Worm (Caenorhabditis elegans) whole organism, L1 larva: ENCODE measurements around the gene B0454.8.

Experiments used
- C04F5.9 ChIP-seq: sonication (generic microtip); optimal IDR thresholded peaks from 2 replicates; lab custom pipeline; 2016; ENCODE audit warnings: missing genetic modification characterization, missing compliant biosample characterization
- C34B4.2 ChIP-seq: sonication (generic microtip); optimal IDR thresholded peaks from 2 replicates; lab custom pipeline; 2017; ENCODE audit warnings: mild to moderate bottlenecking, missing genetic modification characterization, missing compliant biosample characterization
- Y116A8C.19 ChIP-seq: sonication (generic microtip); optimal IDR thresholded peaks from 2 replicates; lab custom pipeline; 2016; ENCODE audit warnings: missing compliant biosample characterization, missing genetic modification characterization, borderline replicate concordance
- blmp-1 ChIP-seq: fragments of 150-350 bp; optimal IDR thresholded peaks from 2 replicates; lab custom pipeline; 2014; ENCODE audit warnings: missing biosample characterization, missing genetic modification characterization
- ceh-63 ChIP-seq: fragments of 200-800 bp; sonication (Bioruptor generic); optimal IDR thresholded peaks from 2 replicates; lab custom pipeline; 2018; ENCODE audit warnings: mild to moderate bottlenecking, missing genetic modification characterization, missing compliant biosample characterization
- ceh-82 ChIP-seq, 3 experiments: fragments of 150-350 bp in 1 of 3; sonication (generic microtip) in 2 of 3; optimal IDR thresholded peaks; 2 replicates each; lab custom pipeline; 2014 to 2017; ENCODE audit warnings: missing biosample characterization in 3 of 3, missing genetic modification characterization in 3 of 3
- dpl-1 ChIP-seq, 3 experiments: fragments of 150-350 bp in 2 of 3; sonication (generic microtip) in 1 of 3; optimal IDR thresholded peaks; 2 replicates each; lab custom pipeline; 2014 to 2017; ENCODE audit warnings: missing biosample characterization in 3 of 3, missing genetic modification characterization in 3 of 3, missing genetic modification reagents in 3 of 3
- dsc-1 ChIP-seq: sonication (generic microtip); optimal IDR thresholded peaks from 2 replicates; lab custom pipeline; 2016; ENCODE audit warnings: mild to moderate bottlenecking, missing genetic modification characterization, missing compliant biosample characterization
- efl-1 ChIP-seq, 4 experiments: fragments of 150-350 bp; optimal IDR thresholded peaks in 3 of 4; peaks in 1 of 4; 1 replicate in 1 of 4; 2 replicates in 3 of 4; lab custom pipeline; 2014; ENCODE audit warnings: missing biosample characterization in 2 of 4, missing genetic modification characterization in 2 of 4, missing genetic modification reagents in 2 of 4
- egl-13 ChIP-seq: sonication (generic microtip); optimal IDR thresholded peaks from 2 replicates; lab custom pipeline; 2016; ENCODE audit warnings: missing genotype, missing genetic modification reagents, missing genetic modification characterization, missing compliant biosample characterization
- elt-2 ChIP-seq: sonication (generic microtip); optimal IDR thresholded peaks from 2 replicates; lab custom pipeline; 2016; ENCODE audit warnings: missing genetic modification characterization, mild to moderate bottlenecking, inconsistent platforms, missing compliant biosample characterization, missing genetic modification reagents
- elt-3 ChIP-seq, 6 experiments: fragments of 150-350 bp in 1 of 6; sonication (generic microtip); optimal IDR thresholded peaks; 2 replicates each; lab custom pipeline; 2017 to 2018; ENCODE audit warnings: missing biosample characterization in 6 of 6, missing genetic modification characterization in 6 of 6, inconsistent platforms in 1 of 6
- grh-1 ChIP-seq: fragments of 200-800 bp; sonication (Bioruptor generic); IDR thresholded peaks from 2 replicates; pipeline ENCODE4 v1.3.6; 2022; ENCODE audit warnings: missing genetic modification reagents, missing genetic modification characterization, missing compliant biosample characterization
- hlh-17 ChIP-seq: fragments of 200-800 bp; sonication (Bioruptor generic); optimal IDR thresholded peaks from 2 replicates; lab custom pipeline; 2018; ENCODE audit warnings: missing genetic modification characterization, mild to moderate bottlenecking, missing compliant biosample characterization, moderate library complexity, borderline replicate concordance
- irx-1 ChIP-seq: sonication (generic microtip); optimal IDR thresholded peaks from 2 replicates; lab custom pipeline; 2016; ENCODE audit warnings: missing genetic modification characterization, missing compliant biosample characterization
- lin-13 ChIP-seq: fragments of 150-350 bp; optimal IDR thresholded peaks from 2 replicates; lab custom pipeline; 2014; ENCODE audit warnings: missing biosample characterization, missing genetic modification reagents, missing genetic modification characterization
- lin-14 ChIP-seq: fragments of 200-800 bp; sonication (Bioruptor generic); optimal IDR thresholded peaks from 2 replicates; lab custom pipeline; 2018; ENCODE audit warnings: mild to moderate bottlenecking, missing genetic modification characterization, moderate library complexity, missing compliant biosample characterization
- lin-15B ChIP-seq: fragments of 150-350 bp; sonication (generic microtip); optimal IDR thresholded peaks from 3 replicates; lab custom pipeline; 2014; ENCODE audit warnings: missing biosample characterization, missing genetic modification characterization
- lin-35 ChIP-seq, 2 experiments: fragments of 150-350 bp; optimal IDR thresholded peaks; 2 replicates each; lab custom pipeline; 2014; ENCODE audit warnings: missing biosample characterization in 2 of 2, missing genetic modification characterization in 2 of 2, missing genetic modification reagents in 2 of 2
- lin-39 ChIP-seq: fragments of 150-350 bp; optimal IDR thresholded peaks from 2 replicates; lab custom pipeline; 2014; ENCODE audit warnings: missing biosample characterization, missing genetic modification reagents, missing genetic modification characterization
- lir-3 ChIP-seq: sonication (generic microtip); optimal IDR thresholded peaks from 2 replicates; lab custom pipeline; 2016; ENCODE audit warnings: mild to moderate bottlenecking, missing genetic modification characterization, moderate library complexity, missing compliant biosample characterization; ENCODE audit not compliant: poor library complexity
- lsy-2 ChIP-seq, 2 experiments: fragments of 150-350 bp; optimal IDR thresholded peaks; 2 replicates each; lab custom pipeline; 2014; ENCODE audit warnings: missing biosample characterization in 2 of 2, missing genetic modification characterization in 2 of 2
- mab-9 ChIP-seq: fragments of 200-800 bp; sonication (Bioruptor generic); IDR thresholded peaks from 2 replicates; pipeline ENCODE4 v1.3.6; 2022; ENCODE audit warnings: missing genetic modification reagents, missing genetic modification characterization, missing compliant biosample characterization
- nhr-12 ChIP-seq: sonication (generic microtip); optimal IDR thresholded peaks from 2 replicates; lab custom pipeline; 2017; ENCODE audit warnings: missing biosample characterization, missing genetic modification characterization
- nhr-19 ChIP-seq: fragments of 200-800 bp; sonication (Bioruptor generic); conservative IDR thresholded peaks from 2 replicates; pipeline ENCODE4 v1.3.6; 2022; ENCODE audit warnings: missing genetic modification characterization, missing compliant biosample characterization
- nhr-20 ChIP-seq: sonication (generic microtip); optimal IDR thresholded peaks from 2 replicates; lab custom pipeline; 2016; ENCODE audit warnings: mild to moderate bottlenecking, missing genetic modification characterization, missing compliant biosample characterization
- nhr-47 ChIP-seq: sonication (generic microtip); optimal IDR thresholded peaks from 2 replicates; lab custom pipeline; 2016; ENCODE audit warnings: mild to moderate bottlenecking, missing genetic modification characterization, moderate library complexity, missing compliant biosample characterization
- nhr-71 ChIP-seq: sonication (generic microtip); optimal IDR thresholded peaks from 2 replicates; lab custom pipeline; 2016; ENCODE audit warnings: mild to moderate bottlenecking, missing genetic modification characterization, moderate library complexity, missing compliant biosample characterization
- nhr-77 ChIP-seq: fragments of 150-350 bp; optimal IDR thresholded peaks from 2 replicates; lab custom pipeline; 2014; ENCODE audit warnings: missing biosample characterization, missing genetic modification characterization
- nhr-85 ChIP-seq: sonication (generic microtip); peaks from one replicate; lab custom pipeline; 2016; ENCODE audit warnings: missing genetic modification characterization, inconsistent platforms, missing compliant biosample characterization
- nhr-90 ChIP-seq: sonication (generic microtip); optimal IDR thresholded peaks from 2 replicates; lab custom pipeline; 2016; ENCODE audit warnings: mild to moderate bottlenecking, missing genetic modification characterization, missing compliant biosample characterization; ENCODE audit not compliant: poor library complexity
- pag-3 ChIP-seq: sonication (generic microtip); optimal IDR thresholded peaks from 2 replicates; lab custom pipeline; 2017; ENCODE audit warnings: missing genetic modification characterization, mild to moderate bottlenecking, missing compliant biosample characterization, antibody characterized with exemption, borderline replicate concordance; ENCODE audit not compliant: insufficient read depth
- pqm-1 ChIP-seq: sonication (generic microtip); optimal IDR thresholded peaks from 3 replicates; lab custom pipeline; 2017; ENCODE audit warnings: missing biosample characterization, missing genetic modification characterization
- rnt-1 ChIP-seq: sonication (generic microtip); optimal IDR thresholded peaks from 2 replicates; lab custom pipeline; 2016; ENCODE audit warnings: mild to moderate bottlenecking, missing genetic modification characterization, moderate library complexity, missing compliant biosample characterization
- snpc-4 ChIP-seq: fragments of 150-350 bp; optimal IDR thresholded peaks from 2 replicates; lab custom pipeline; 2014; ENCODE audit warnings: missing biosample characterization, missing genetic modification characterization
- snu-23 ChIP-seq: sonication (generic microtip); optimal IDR thresholded peaks from 2 replicates; lab custom pipeline; 2016; ENCODE audit warnings: missing genetic modification characterization, missing compliant biosample characterization
- sox-4 ChIP-seq: sonication (generic microtip); optimal IDR thresholded peaks from 2 replicates; lab custom pipeline; 2016; ENCODE audit warnings: missing genetic modification characterization, missing compliant biosample characterization
- swsn-7 ChIP-seq: sonication (generic microtip); optimal IDR thresholded peaks from 2 replicates; lab custom pipeline; 2016; ENCODE audit warnings: missing genetic modification characterization, missing compliant biosample characterization
- tbx-2 ChIP-seq: sonication (generic microtip); optimal IDR thresholded peaks from 2 replicates; lab custom pipeline; 2016; ENCODE audit warnings: missing genetic modification characterization, missing compliant biosample characterization
- unc-130 ChIP-seq: fragments of 150-350 bp; optimal IDR thresholded peaks from 2 replicates; lab custom pipeline; 2017; ENCODE audit warnings: missing biosample characterization, missing genetic modification characterization, inconsistent platforms
- unc-30 ChIP-seq: sonication (generic microtip); optimal IDR thresholded peaks from 2 replicates; lab custom pipeline; 2017; ENCODE audit warnings: missing biosample characterization, missing genetic modification characterization
- unc-62 ChIP-seq: fragments of 150-350 bp; optimal IDR thresholded peaks from 2 replicates; lab custom pipeline; 2014; ENCODE audit warnings: missing biosample characterization, missing genetic modification reagents, missing genetic modification characterization
- unc-86 ChIP-seq: sonication (generic microtip); optimal IDR thresholded peaks from 2 replicates; lab custom pipeline; 2016; ENCODE audit warnings: missing genetic modification characterization, missing compliant biosample characterization
- xbp-1 ChIP-seq: sonication (generic microtip); optimal IDR thresholded peaks from 2 replicates; lab custom pipeline; 2016; ENCODE audit warnings: missing genetic modification characterization, missing compliant biosample characterization
- zag-1 ChIP-seq: fragments of 150-350 bp; optimal IDR thresholded peaks from 2 replicates; lab custom pipeline; 2014; ENCODE audit warnings: missing biosample characterization, missing genetic modification characterization
- zip-4 ChIP-seq: fragments of 200-800 bp; sonication (Bioruptor generic); optimal IDR thresholded peaks from 2 replicates; lab custom pipeline; 2018; ENCODE audit warnings: mild to moderate bottlenecking, missing genetic modification characterization, moderate library complexity, missing compliant biosample characterization
- ztf-11 ChIP-seq, 2 experiments: sonication (generic microtip); optimal IDR thresholded peaks; 2 replicates each; lab custom pipeline; 2016 to 2017; ENCODE audit warnings: missing genetic modification characterization in 2 of 2, missing biosample characterization in 1 of 2, missing compliant biosample characterization in 1 of 2

The B0454.8 gene

DNA sequence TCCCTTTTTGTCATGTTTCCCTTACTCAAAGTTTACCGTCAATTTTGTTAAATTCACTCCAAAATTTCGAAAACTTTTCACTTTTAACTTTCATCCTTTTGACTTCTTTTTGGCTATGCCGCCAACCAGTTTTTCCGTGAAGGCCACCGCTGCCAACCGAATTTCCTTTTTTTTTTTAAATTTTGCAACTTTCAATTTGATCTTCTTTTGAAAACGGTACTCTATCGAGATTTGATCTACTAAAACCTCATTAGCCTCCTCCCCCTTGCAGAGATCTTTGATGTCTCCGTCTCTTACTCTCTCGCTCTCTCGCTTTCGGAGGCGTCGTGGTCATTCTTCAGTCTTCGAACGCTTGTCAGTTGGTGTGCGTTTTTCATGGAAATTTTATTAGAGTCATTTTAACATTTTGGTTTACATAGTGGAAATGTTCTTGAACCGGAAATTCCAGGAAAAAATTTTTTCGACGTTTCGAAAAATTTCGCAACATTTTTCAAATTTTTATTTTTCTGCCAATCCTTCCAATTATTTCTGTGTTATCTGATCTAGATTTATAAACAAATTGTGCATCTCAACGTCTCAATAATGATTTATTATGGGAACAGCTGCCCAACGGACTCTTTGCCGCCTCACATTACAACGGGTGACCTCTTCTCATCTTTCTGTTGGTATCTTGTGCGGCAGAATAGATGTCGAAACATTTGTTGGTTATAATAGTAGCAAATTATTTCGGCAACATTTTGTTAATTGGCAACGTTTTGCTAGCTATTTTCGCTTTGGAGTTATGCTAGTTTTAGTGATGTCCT lies 48.5 kb downstream of the B0454.8 start:
- TF ChIP-seq xbp-1 (tag; lab: Kevin White, UChicago) = no peak
- TF ChIP-seq elt-2 (tag; lab: Kevin White, UChicago) = no peak
- peak; percentile 53 for TF ChIP-seq nhr-19 (GFP tag; lab: Robert Waterston, UW)
- TF ChIP-seq nhr-77 = no peak
- no peak for TF ChIP-seq ceh-63 (GFP tag; lab: Kevin White, UChicago)
- peak; percentile 18 for TF ChIP-seq lin-13 (GFP tag; lab: Kevin White, UChicago)
- TF ChIP-seq dpl-1 (GFP tag; optimal IDR thresholded peaks at IDR 0.05; lab: Kevin White, UChicago) = peak; percentile 10 to 28 (median 13)
- peak; percentile 98 for TF ChIP-seq blmp-1 (tag; lab: Kevin White, UChicago)
- peak; percentile 95 for TF ChIP-seq nhr-85 (tag; lab: Kevin White, UChicago)
- no peak for TF ChIP-seq zag-1 (tag; lab: Kevin White, UChicago)
- peak in 1 of 2 experiments; percentile 28 for TF ChIP-seq efl-1 (optimal IDR thresholded peaks at IDR 0.05; lab: Kevin White, UChicago)
- TF ChIP-seq efl-1 (GFP tag; optimal IDR thresholded peaks at IDR 0.05 in 1 of 2; lab: Kevin White, UChicago) = peak in 1 of 2 experiments; percentile 71
- TF ChIP-seq unc-30 = no peak
- no peak for TF ChIP-seq ztf-11 (tag; optimal IDR thresholded peaks at IDR 0.05; lab: Kevin White, UChicago)
- no peak for TF ChIP-seq sox-4 (tag; lab: Kevin White, UChicago)
- peak; percentile 81 for TF ChIP-seq rnt-1 (tag; lab: Kevin White, UChicago)
- TF ChIP-seq lsy-2 (tag; optimal IDR thresholded peaks at IDR 0.05; lab: Kevin White, UChicago) = peak in 1 of 2 experiments; percentile 17
- no peak for TF ChIP-seq unc-86
- TF ChIP-seq unc-62 (GFP tag; lab: Kevin White, UChicago) = no peak
- no peak for TF ChIP-seq ceh-82 (tag; optimal IDR thresholded peaks at IDR 0.05; lab: Kevin White, UChicago)
- TF ChIP-seq lin-35 (GFP tag; optimal IDR thresholded peaks at IDR 0.05; lab: Kevin White, UChicago) = peak in 1 of 2 experiments; percentile 32
- no peak for TF ChIP-seq lir-3
- TF ChIP-seq unc-130 = peak; percentile 19
- TF ChIP-seq C04F5.9 (tag; lab: Kevin White, UChicago) = peak; percentile 17
- no peak for TF ChIP-seq nhr-12 (tag; lab: Kevin White, UChicago)
- peak in 1 of 6 experiments; percentile 39 for TF ChIP-seq elt-3 (tag; optimal IDR thresholded peaks at IDR 0.05; lab: Kevin White, UChicago)
- TF ChIP-seq nhr-90 (tag; lab: Kevin White, UChicago) = no peak
- TF ChIP-seq irx-1 (tag; lab: Kevin White, UChicago) = no peak
- TF ChIP-seq pag-3 (tag; lab: Kevin White, UChicago) = no peak
- TF ChIP-seq swsn-7 (tag; lab: Kevin White, UChicago) = no peak
- no peak for TF ChIP-seq hlh-17
- TF ChIP-seq Y116A8C.19 (tag; lab: Kevin White, UChicago) = no peak
- peak; percentile 70 for TF ChIP-seq zip-4 (GFP tag; lab: Kevin White, UChicago)
- peak; percentile 66 for TF ChIP-seq lin-14 (GFP tag; lab: Kevin White, UChicago)
- no peak for TF ChIP-seq dsc-1
- no peak for TF ChIP-seq snpc-4 (tag; lab: Kevin White, UChicago)
- TF ChIP-seq nhr-47 (tag; lab: Kevin White, UChicago) = peak; percentile 8
- TF ChIP-seq C34B4.2 (tag; lab: Kevin White, UChicago) = no peak
- no peak for TF ChIP-seq egl-13
- peak; percentile 13 for TF ChIP-seq snu-23 (GFP tag; lab: Kevin White, UChicago)
- TF ChIP-seq grh-1 (GFP tag; lab: Robert Waterston, UW) = peak; percentile 88
- peak; percentile 65 for TF ChIP-seq nhr-71 (tag; lab: Kevin White, UChicago)
- TF ChIP-seq pqm-1 (tag; lab: Kevin White, UChicago) = no peak
- TF ChIP-seq lin-39 (tag; lab: Kevin White, UChicago) = peak; percentile 61
- TF ChIP-seq tbx-2 (tag; lab: Kevin White, UChicago) = no peak
- no peak for TF ChIP-seq lin-15B (tag; lab: Kevin White, UChicago)
- no peak for TF ChIP-seq mab-9
- peak; percentile 29 for TF ChIP-seq nhr-20 (tag; lab: Kevin White, UChicago)
